Worm (Caenorhabditis elegans) whole organism, L3 larva: ENCODE data around the gene ZC395.4.

ENCODE experiments used
- ZK546.5 ChIP-seq: sonication (generic microtip); optimal IDR thresholded peaks from 2 replicates; lab custom pipeline; 2017; ENCODE audit warnings: missing biosample characterization, missing genetic modification characterization
- elt-2 ChIP-seq: sonication (generic microtip); optimal IDR thresholded peaks from 2 replicates; lab custom pipeline; 2016; ENCODE audit warnings: missing genetic modification reagents, mild to moderate bottlenecking, missing genetic modification characterization, missing compliant biosample characterization
- mdl-1 ChIP-seq: fragments of 150-350 bp; optimal IDR thresholded peaks from 2 replicates; lab custom pipeline; 2014; ENCODE audit warnings: missing biosample characterization, missing genetic modification characterization
- nhr-25 ChIP-seq: sonication (generic microtip); optimal IDR thresholded peaks from 2 replicates; lab custom pipeline; 2017; ENCODE audit warnings: missing biosample characterization, missing genetic modification characterization
- nhr-67 ChIP-seq: fragments of 150-350 bp; optimal IDR thresholded peaks from 2 replicates; lab custom pipeline; 2014; ENCODE audit warnings: missing biosample characterization, missing genetic modification characterization
- unc-62 ChIP-seq: fragments of 150-350 bp; sonication (generic microtip); optimal IDR thresholded peaks from 4 replicates; lab custom pipeline; 2014; ENCODE audit warnings: missing biosample characterization, missing genetic modification reagents, missing genetic modification characterization

DNA sequence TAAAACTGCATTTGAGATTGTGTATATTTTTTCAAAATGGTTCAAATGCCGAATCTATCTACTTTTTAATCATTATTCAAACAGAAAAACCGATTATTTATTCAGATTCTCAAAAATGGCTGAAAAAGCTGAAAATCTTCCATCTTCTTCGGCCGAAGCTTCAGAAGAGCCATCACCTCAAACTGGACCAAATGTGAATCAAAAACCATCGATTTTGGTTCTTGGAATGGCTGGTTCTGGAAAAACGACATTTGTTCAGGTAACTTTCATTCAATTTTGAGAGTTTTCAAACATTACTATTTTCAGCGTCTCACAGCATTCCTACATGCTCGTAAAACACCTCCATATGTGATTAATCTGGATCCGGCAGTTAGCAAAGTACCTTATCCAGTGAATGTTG, 11.0 kb upstream of the ZC395.4 start, which contains the start of gene gop-2:
- TF ChIP-seq ZK546.5 (tag; lab: Kevin White, UChicago) (no peak), unc-62 (no peak), mdl-1 (tag; lab: Kevin White, UChicago) (no peak), nhr-25 (tag; lab: Kevin White, UChicago) (no peak), nhr-67 (tag; lab: Kevin White, UChicago) (no peak), elt-2 (tag; lab: Kevin White, UChicago) (no peak)
